Fruit fly (Drosophila melanogaster): Measurements from ENCODE around the gene CG33764.

Gene CG33764

dm6 chr3L:4267403-4267802 lies at the start of gene CG33764:
Gene CG33764, minus strand, starts transcription at chr3L:4267503.
- TF ChIP-seq ttk (optimal IDR thresholded peaks at IDR 0.05) (no peak), Sin3A (optimal IDR thresholded peaks at IDR 0.05) (no peak), insv (optimal IDR thresholded peaks at IDR 0.05) (no peak), Myc (optimal IDR thresholded peaks at IDR 0.05) (no peak)

- TF ChIP-seq psq (optimal IDR thresholded peaks at IDR 0.05) = no peak
- no peak for TF ChIP-seq ttk (optimal IDR thresholded peaks at IDR 0.05)
- TF ChIP-seq Myc (optimal IDR thresholded peaks at IDR 0.05) = no peak
- TF ChIP-seq insv (optimal IDR thresholded peaks at IDR 0.05) = no peak
- TF ChIP-seq Sin3A (optimal IDR thresholded peaks at IDR 0.05) = no peak
- TF ChIP-seq h (optimal IDR thresholded peaks at IDR 0.05) = no peak
These were observed 46.0 kb upstream of the CG33764 start, which contains the start of gene Claspin for dm6 chr3L:4313299-4313698. Gene Claspin, plus strand, starts transcription at chr3L:4313483.

- TF ChIP-seq ttk (optimal IDR thresholded peaks at IDR 0.05) (no peak), psq (optimal IDR thresholded peaks at IDR 0.05) (no peak), h (optimal IDR thresholded peaks at IDR 0.05) (no peak), Myc (optimal IDR thresholded peaks at IDR 0.05) (no peak), Sin3A (optimal IDR thresholded peaks at IDR 0.05) (no peak), insv (optimal IDR thresholded peaks at IDR 0.05) (no peak)
These were observed 43.3 kb upstream of the CG33764 start for dm6 chr3L:4310604-4311003.

dm6 chr3L:4307691-4308383 lies 40.5 kb upstream of the CG33764 start, which contains the start of gene dyl:
Gene dyl, minus strand, starts transcription at chr3L:4307718.
- TF ChIP-seq h (optimal IDR thresholded peaks at IDR 0.05) (no peak), Myc (optimal IDR thresholded peaks at IDR 0.05) (no peak), psq (optimal IDR thresholded peaks at IDR 0.05) (no peak), insv (optimal IDR thresholded peaks at IDR 0.05) (no peak), Sin3A (optimal IDR thresholded peaks at IDR 0.05) (no peak), ttk (optimal IDR thresholded peaks at IDR 0.05) (no peak)

dm6 chr3L:4304244-4304959 lies 37.1 kb upstream of the CG33764 start:
- TF ChIP-seq Myc (optimal IDR thresholded peaks at IDR 0.05) = no peak
- no peak for TF ChIP-seq psq (optimal IDR thresholded peaks at IDR 0.05)
- TF ChIP-seq ttk (optimal IDR thresholded peaks at IDR 0.05) = no peak

- TF ChIP-seq Sin3A (optimal IDR thresholded peaks at IDR 0.05) (no peak), ttk (optimal IDR thresholded peaks at IDR 0.05) (no peak), insv (optimal IDR thresholded peaks at IDR 0.05) (no peak), h (optimal IDR thresholded peaks at IDR 0.05) (no peak), psq (optimal IDR thresholded peaks at IDR 0.05) (no peak), Myc (optimal IDR thresholded peaks at IDR 0.05) (no peak)
These were observed 34.8 kb upstream of the CG33764 start for dm6 chr3L:4302088-4302487.

- no peak for TF ChIP-seq Sin3A (optimal IDR thresholded peaks at IDR 0.05)
- TF ChIP-seq insv (optimal IDR thresholded peaks at IDR 0.05) = no peak
These were observed 29.5 kb upstream of the CG33764 start for dm6 chr3L:4296760-4297159.

- TF ChIP-seq psq (optimal IDR thresholded peaks at IDR 0.05) (no peak), ttk (optimal IDR thresholded peaks at IDR 0.05) (no peak), h (optimal IDR thresholded peaks at IDR 0.05) (no peak), insv (optimal IDR thresholded peaks at IDR 0.05) (no peak), Myc (optimal IDR thresholded peaks at IDR 0.05) (no peak), Sin3A (optimal IDR thresholded peaks at IDR 0.05) (no peak)
These were observed 26.4 kb upstream of the CG33764 start for dm6 chr3L:4293711-4294110.

dm6 chr3L:4293304-4293703 lies 26.0 kb upstream of the CG33764 start:
- TF ChIP-seq h (optimal IDR thresholded peaks at IDR 0.05) = no peak
- TF ChIP-seq ttk (optimal IDR thresholded peaks at IDR 0.05) = no peak
- TF ChIP-seq Myc (optimal IDR thresholded peaks at IDR 0.05) = no peak
- no peak for TF ChIP-seq insv (optimal IDR thresholded peaks at IDR 0.05)
- no peak for TF ChIP-seq Sin3A (optimal IDR thresholded peaks at IDR 0.05)
- no peak for TF ChIP-seq psq (optimal IDR thresholded peaks at IDR 0.05)

dm6 chr3L:4292120-4292697 lies 24.9 kb upstream of the CG33764 start, which contains the start of the genes CG15012 and Fdx2:
Gene CG15012, minus strand, starts transcription at chr3L:4292246.
Gene Fdx2, plus strand, starts transcription at chr3L:4292482.
- no peak for TF ChIP-seq ttk (optimal IDR thresholded peaks at IDR 0.05)
- TF ChIP-seq Sin3A (optimal IDR thresholded peaks at IDR 0.05) = no peak
- TF ChIP-seq insv (optimal IDR thresholded peaks at IDR 0.05) = no peak
- no peak for TF ChIP-seq h (optimal IDR thresholded peaks at IDR 0.05)
- TF ChIP-seq Myc (optimal IDR thresholded peaks at IDR 0.05) = no peak
- TF ChIP-seq psq (optimal IDR thresholded peaks at IDR 0.05) = no peak

dm6 chr3L:4288591-4289056 lies 21.3 kb upstream of the CG33764 start, which contains the start of gene Hexo1:
Gene Hexo1, plus strand, starts transcription at chr3L:4288641.
- TF ChIP-seq Sin3A (optimal IDR thresholded peaks at IDR 0.05) (no peak), h (optimal IDR thresholded peaks at IDR 0.05) (no peak), Myc (optimal IDR thresholded peaks at IDR 0.05) (no peak), ttk (optimal IDR thresholded peaks at IDR 0.05) (no peak), psq (optimal IDR thresholded peaks at IDR 0.05) (no peak), insv (optimal IDR thresholded peaks at IDR 0.05) (no peak)

dm6 chr3L:4286784-4287183 lies 19.5 kb upstream of the CG33764 start, which contains the start of gene TfIIEbeta:
Gene TfIIEbeta, plus strand, starts transcription at chr3L:4287038.
- TF ChIP-seq ttk (optimal IDR thresholded peaks at IDR 0.05) (no peak), insv (optimal IDR thresholded peaks at IDR 0.05) (no peak), Myc (optimal IDR thresholded peaks at IDR 0.05) (no peak), psq (optimal IDR thresholded peaks at IDR 0.05) (no peak), h (optimal IDR thresholded peaks at IDR 0.05) (no peak), Sin3A (optimal IDR thresholded peaks at IDR 0.05) (no peak)

All from Kc167 (cell line).